Worm (Caenorhabditis elegans): ENCODE data around the gene nhr-66.

DNA sequence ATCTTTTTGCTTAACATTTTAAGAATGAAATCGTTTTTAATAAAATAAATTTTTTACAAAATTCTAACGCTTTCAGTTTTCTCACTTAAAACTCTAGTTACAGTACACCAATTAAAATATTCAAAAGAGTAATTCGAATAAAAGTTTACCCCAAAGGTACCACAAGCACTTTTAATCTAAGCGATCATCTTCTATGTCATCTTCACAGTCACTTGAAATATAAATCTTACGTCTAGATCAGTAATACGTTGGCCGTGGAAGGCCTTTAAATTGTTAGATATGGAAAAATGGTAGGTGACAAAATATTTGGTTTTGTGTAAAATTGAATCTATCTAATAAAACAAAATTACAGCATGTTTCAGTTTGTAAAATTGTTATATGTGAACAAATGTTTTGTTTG is 10.9 kb upstream of the nhr-66 start:
- TF ChIP-seq zag-1 (tag; optimal IDR thresholded peaks at IDR 0.05) (no peak), jun-1 (tag; optimal IDR thresholded peaks at IDR 0.05) (no peak), sptf-1 (tag; optimal IDR thresholded peaks at IDR 0.05) (no peak), lsy-2 (tag; optimal IDR thresholded peaks at IDR 0.05) (no peak), zip-4 (GFP tag; optimal IDR thresholded peaks at IDR 0.05) (no peak), mep-1 (tag; optimal IDR thresholded peaks at IDR 0.05) (no peak), rnt-1 (tag; optimal IDR thresholded peaks at IDR 0.05) (no peak), fos-1 (tag; optimal IDR thresholded peaks at IDR 0.05) (no peak)

Measured in whole organism, L1 larva.